Worm (Caenorhabditis elegans): ENCODE data around the gene srx-87.

The srx-87 gene

ce11 chrV:11583212-11583611, 18.5 kb downstream of the srx-87 start, which contains the start of gene srx-88:
TSS of gene srx-88 (plus strand) at chrV:11583512.
- TF ChIP-seq unc-62 (GFP tag; optimal IDR thresholded peaks at IDR 0.05) = no peak

ce11 chrV:11585122-11585521, 20.4 kb downstream of the srx-87 start:
- TF ChIP-seq unc-62 (GFP tag; optimal IDR thresholded peaks at IDR 0.05) = no peak

- TF ChIP-seq unc-62 (GFP tag; optimal IDR thresholded peaks at IDR 0.05) = no peak
Observed at ce11 chrV:11589433-11589832, 24.8 kb downstream of the srx-87 start, which contains the start of gene srx-82. TSS of gene srx-82 (plus strand) at chrV:11589733.

- no peak for TF ChIP-seq unc-62 (GFP tag; optimal IDR thresholded peaks at IDR 0.05)
Observed at ce11 chrV:11593427-11593826, 28.8 kb downstream of the srx-87 start, which contains the start of gene srx-80. TSS of gene srx-80 (plus strand) at chrV:11593727.

- no peak for TF ChIP-seq unc-62 (GFP tag; optimal IDR thresholded peaks at IDR 0.05)
Observed at ce11 chrV:11593888-11594287, 29.2 kb downstream of the srx-87 start.

- no peak for TF ChIP-seq unc-62 (GFP tag; optimal IDR thresholded peaks at IDR 0.05)
Observed at ce11 chrV:11598807-11599206, 34.1 kb downstream of the srx-87 start, which contains the start of gene srx-84. TSS of gene srx-84 (plus strand) at chrV:11599107.

ce11 chrV:11600800-11601199, 36.1 kb downstream of the srx-87 start, which contains the start of gene F35B12.9:
TSS of gene F35B12.9 (plus strand) at chrV:11601171.
- no peak for TF ChIP-seq unc-62 (GFP tag; optimal IDR thresholded peaks at IDR 0.05)

- TF ChIP-seq unc-62 (GFP tag; optimal IDR thresholded peaks at IDR 0.05) = no peak
Observed at ce11 chrV:11604484-11604883, 39.8 kb downstream of the srx-87 start, which contains the start of gene dhs-20. TSS of gene dhs-20 (minus strand) at chrV:11604563.

- TF ChIP-seq unc-62 (GFP tag; optimal IDR thresholded peaks at IDR 0.05) = no peak
Observed at ce11 chrV:11605227-11605626, 40.6 kb downstream of the srx-87 start.

ce11 chrV:11606424-11606823, 41.8 kb downstream of the srx-87 start, which contains the start of gene idpp-16:
TSS of gene idpp-16 (minus strand) at chrV:11606524.
- no peak for TF ChIP-seq unc-62 (GFP tag; optimal IDR thresholded peaks at IDR 0.05)

ce11 chrV:11610049-11610448, 45.4 kb downstream of the srx-87 start, which contains the start of gene piit-1:
TSS of gene piit-1 (minus strand) at chrV:11610149.
- TF ChIP-seq unc-62 (GFP tag; optimal IDR thresholded peaks at IDR 0.05) = no peak

- no peak for TF ChIP-seq unc-62 (GFP tag; optimal IDR thresholded peaks at IDR 0.05)
Observed at ce11 chrV:11610481-11610880, 45.8 kb downstream of the srx-87 start, which contains the start of gene sas-5. TSS of gene sas-5 (plus strand) at chrV:11610737.

ce11 chrV:11613007-11613406, 48.3 kb downstream of the srx-87 start, which contains the start of gene tag-290:
TSS of gene tag-290 (plus strand) at chrV:11613307.
- TF ChIP-seq unc-62 (GFP tag; optimal IDR thresholded peaks at IDR 0.05) = no peak

- no peak for TF ChIP-seq unc-62 (GFP tag; optimal IDR thresholded peaks at IDR 0.05)
Observed at ce11 chrV:11614805-11615497, 50.3 kb downstream of the srx-87 start.

ce11 chrV:11615948-11616681, 51.4 kb downstream of the srx-87 start, which contains the start of gene nlp-24:
TSS of gene nlp-24 (plus strand) at chrV:11616376.
- peak; percentile 11 for TF ChIP-seq unc-62 (GFP tag; optimal IDR thresholded peaks at IDR 0.05)
